Fruit fly (Drosophila melanogaster) whole organism, embryonic: ENCODE results near the gene CG46427.

ENCODE experiments used
- Antp ChIP-seq: fragments of 200-800 bp; sonication (Bioruptor generic); optimal IDR thresholded peaks from 3 replicates; lab custom pipeline; 2016; ENCODE audit warnings: missing biosample characterization, missing genetic modification characterization
- Atf3 ChIP-seq: fragments of 200-800 bp; sonication (Bioruptor generic); optimal IDR thresholded peaks from 3 replicates; lab custom pipeline; 2016; ENCODE audit warnings: missing biosample characterization, missing genetic modification characterization
- B-H1 ChIP-seq: fragments of 200-800 bp; sonication (Bioruptor generic); IDR thresholded peaks from 3 replicates; pipeline ENCODE4 v1.3.6; 2022; ENCODE audit warnings: missing biosample characterization, missing genetic modification characterization
- CG10147 ChIP-seq: fragments of 200-800 bp; sonication (Bioruptor generic); optimal IDR thresholded peaks from 2 replicates; lab custom pipeline; 2019; ENCODE audit warnings: missing biosample characterization, mild to moderate bottlenecking, missing genetic modification characterization, moderate library complexity
- CG14441 ChIP-seq: fragments of 200-800 bp; sonication (Bioruptor generic); IDR thresholded peaks from 2 replicates; pipeline ENCODE4 v1.3.6; 2022; ENCODE audit warnings: missing biosample characterization, missing genetic modification characterization
- CG16813 ChIP-seq: fragments of 200-800 bp; sonication (Bioruptor generic); IDR thresholded peaks from 3 replicates; pipeline ENCODE4 v1.3.6; 2022; ENCODE audit warnings: missing biosample characterization, missing genetic modification characterization; ENCODE audit not compliant: partially characterized antibody
- CG17361 ChIP-seq: fragments of 200-800 bp; sonication (Bioruptor generic); IDR thresholded peaks from 3 replicates; pipeline ENCODE4 v1.3.6; 2022; ENCODE audit warnings: missing biosample characterization, missing genetic modification characterization
- CG18262 ChIP-seq: fragments of 200-800 bp; optimal IDR thresholded peaks from 3 replicates; lab custom pipeline; 2019; ENCODE audit warnings: missing biosample characterization, mild to moderate bottlenecking, missing genetic modification characterization, moderate library complexity
- CG2678 ChIP-seq: fragments of 200-800 bp; sonication (Bioruptor generic); optimal IDR thresholded peaks from 3 replicates; lab custom pipeline; 2019; ENCODE audit warnings: missing biosample characterization, mild to moderate bottlenecking, missing genetic modification characterization, moderate library complexity
- CG30403 ChIP-seq: fragments of 200-800 bp; sonication (Bioruptor generic); optimal IDR thresholded peaks from 3 replicates; lab custom pipeline; 2016; ENCODE audit warnings: missing biosample characterization, missing genetic modification characterization
- CG33557 ChIP-seq: fragments of 200-800 bp; sonication (Bioruptor generic); optimal IDR thresholded peaks from 2 replicates; lab custom pipeline; 2019; ENCODE audit warnings: missing biosample characterization, mild to moderate bottlenecking, missing genetic modification characterization, moderate library complexity
- CG34376 ChIP-seq: fragments of 200-800 bp; sonication (Bioruptor generic); optimal IDR thresholded peaks from 2 replicates; lab custom pipeline; 2018; ENCODE audit warnings: missing biosample characterization, mild to moderate bottlenecking, missing genetic modification characterization
- CG4820 ChIP-seq: fragments of 200-800 bp; sonication (Bioruptor generic); optimal IDR thresholded peaks from 3 replicates; lab custom pipeline; 2016; ENCODE audit warnings: missing biosample characterization, missing genetic modification characterization
- CG7963 ChIP-seq: fragments of 200-800 bp; sonication (Bioruptor generic); IDR thresholded peaks from 3 replicates; pipeline ENCODE4 v1.3.6; 2022; ENCODE audit warnings: missing biosample characterization, missing genetic modification characterization; ENCODE audit not compliant: partially characterized antibody
- CG9437 ChIP-seq: fragments of 200-800 bp; sonication (Bioruptor generic); optimal IDR thresholded peaks from 2 replicates; lab custom pipeline; 2018; ENCODE audit warnings: missing biosample characterization, mild to moderate bottlenecking, missing genetic modification characterization
- CG9727 ChIP-seq: fragments of 200-800 bp; sonication (Bioruptor generic); optimal IDR thresholded peaks from 3 replicates; lab custom pipeline; 2017; ENCODE audit warnings: missing biosample characterization, mild to moderate bottlenecking, missing genetic modification characterization
- CG9932 ChIP-seq: fragments of 200-800 bp; sonication (Bioruptor generic); IDR thresholded peaks from 2 replicates; pipeline ENCODE4 v1.3.6; 2022; ENCODE audit warnings: missing biosample characterization, missing genetic modification characterization
- Chrac-16 ChIP-seq: fragments of 200-800 bp; sonication (Bioruptor generic); optimal IDR thresholded peaks from 3 replicates; lab custom pipeline; 2016; ENCODE audit warnings: missing biosample characterization, missing genetic modification characterization
- Dip3 ChIP-seq: fragments of 200-800 bp; sonication (Bioruptor generic); optimal IDR thresholded peaks from 3 replicates; lab custom pipeline; 2016; ENCODE audit warnings: missing biosample characterization, missing genetic modification characterization
- Drgx ChIP-seq: fragments of 200-800 bp; sonication (Bioruptor generic); IDR thresholded peaks from 2 replicates; pipeline ENCODE4 v1.3.6; 2022; ENCODE audit warnings: missing biosample characterization, missing genetic modification characterization
- E2f1 ChIP-seq: fragments of 200-800 bp; sonication (Bioruptor generic); IDR thresholded peaks from 2 replicates; pipeline ENCODE4 v1.3.6; 2022; ENCODE audit warnings: missing biosample characterization, missing genetic modification characterization
- Ets65A ChIP-seq: fragments of 200-800 bp; sonication (Bioruptor generic); peaks from one replicate; lab custom pipeline; 2016; ENCODE audit warnings: missing biosample characterization, missing genetic modification characterization
- H15 ChIP-seq: fragments of 200-800 bp; sonication (Bioruptor generic); IDR thresholded peaks from 3 replicates; pipeline ENCODE4 v1.3.6; 2022; ENCODE audit warnings: missing biosample characterization, missing genetic modification characterization
- HLH4C ChIP-seq: fragments of 200-800 bp; sonication (Bioruptor generic); IDR thresholded peaks from 3 replicates; pipeline ENCODE4 v1.3.6; 2022; ENCODE audit warnings: missing biosample characterization, missing genetic modification characterization; ENCODE audit not compliant: partially characterized antibody
- Optix ChIP-seq: fragments of 200-800 bp; sonication (Bioruptor generic); IDR thresholded peaks from 3 replicates; pipeline ENCODE4 v1.3.6; 2022; ENCODE audit warnings: missing biosample characterization, missing genetic modification characterization
- amos ChIP-seq: fragments of 200-800 bp; sonication (Bioruptor generic); IDR thresholded peaks from 2 replicates; pipeline ENCODE4 v1.3.6; 2022; ENCODE audit warnings: missing biosample characterization, missing genetic modification characterization; ENCODE audit not compliant: partially characterized antibody
- croc ChIP-seq: fragments of 200-800 bp; sonication (Bioruptor generic); conservative IDR thresholded peaks from 3 replicates; pipeline ENCODE4 v1.3.6; 2022; ENCODE audit warnings: missing biosample characterization, missing genetic modification characterization
- dysf ChIP-seq: fragments of 200-800 bp; sonication (Bioruptor generic); IDR thresholded peaks from 3 replicates; pipeline ENCODE4 v1.3.6; 2022; ENCODE audit warnings: missing biosample characterization, missing genetic modification characterization
- emc ChIP-seq: fragments of 200-800 bp; sonication (Bioruptor generic); optimal IDR thresholded peaks from 2 replicates; lab custom pipeline; 2016; ENCODE audit warnings: missing biosample characterization, missing genetic modification characterization
- exex ChIP-seq: fragments of 200-800 bp; sonication (Bioruptor generic); optimal IDR thresholded peaks from 4 replicates; lab custom pipeline; 2018; ENCODE audit warnings: missing biosample characterization, mild to moderate bottlenecking, missing genetic modification characterization, moderate library complexity
- fd3F ChIP-seq: fragments of 200-800 bp; sonication (Bioruptor generic); optimal IDR thresholded peaks from 2 replicates; lab custom pipeline; 2018; ENCODE audit warnings: missing biosample characterization, mild to moderate bottlenecking, missing genetic modification characterization, moderate library complexity
- fd96Cb ChIP-seq: fragments of 200-800 bp; sonication (Bioruptor generic); optimal IDR thresholded peaks from 2 replicates; lab custom pipeline; 2018; ENCODE audit warnings: missing biosample characterization, mild to moderate bottlenecking, missing genetic modification characterization, moderate library complexity
- her ChIP-seq: fragments of 200-800 bp; sonication (Bioruptor generic); optimal IDR thresholded peaks from 2 replicates; lab custom pipeline; 2016; ENCODE audit warnings: missing biosample characterization, missing genetic modification characterization
- lbe ChIP-seq: fragments of 200-800 bp; sonication (Bioruptor generic); optimal IDR thresholded peaks from 2 replicates; lab custom pipeline; 2016; ENCODE audit warnings: missing biosample characterization, mild to moderate bottlenecking, missing genetic modification characterization
- lov ChIP-seq, 2 experiments: fragments of 200-800 bp in 1 of 2; fragments of >200 bp in 1 of 2; sonication (Bioruptor generic) in 1 of 2; IDR thresholded peaks in 1 of 2; optimal IDR thresholded peaks in 1 of 2; 2 replicates in 1 of 2; 3 replicates in 1 of 2; pipeline versions ENCODE4 v1.3.6 to Lab custom; 2017 to 2022; ENCODE audit warnings: missing biosample characterization in 1 of 2, missing genetic modification characterization in 1 of 2
- mirr ChIP-seq: fragments of 200-800 bp; sonication (Bioruptor generic); optimal IDR thresholded peaks from 3 replicates; lab custom pipeline; 2018; ENCODE audit warnings: missing biosample characterization, mild to moderate bottlenecking, missing genetic modification characterization
- nerfin-2 ChIP-seq: fragments of 200-800 bp; sonication (Bioruptor generic); IDR thresholded peaks from 2 replicates; pipeline ENCODE4 v1.3.6; 2022; ENCODE audit warnings: missing biosample characterization, missing genetic modification characterization; ENCODE audit not compliant: partially characterized antibody
- nmo ChIP-seq: fragments of 200-800 bp; sonication (Bioruptor generic); optimal IDR thresholded peaks from 2 replicates; lab custom pipeline; 2018; ENCODE audit warnings: missing biosample characterization, mild to moderate bottlenecking, missing genetic modification characterization, moderate library complexity
- ranshi ChIP-seq: fragments of 200-800 bp; sonication (Bioruptor generic); IDR thresholded peaks from 2 replicates; pipeline ENCODE4 v1.3.6; 2022; ENCODE audit warnings: missing biosample characterization, missing genetic modification characterization
- sc ChIP-seq, 3 experiments: fragments of >200 bp in 2 of 3; fragments of 200-800 bp in 1 of 3; sonication (Bioruptor generic) in 1 of 3; optimal IDR thresholded peaks; 2 replicates in 2 of 3; 3 replicates in 1 of 3; lab custom pipeline; 2017; ENCODE audit warnings: mild to moderate bottlenecking in 1 of 3, missing biosample characterization in 1 of 3, missing genetic modification characterization in 1 of 3, missing genetic modification reagents in 1 of 3
- scrt ChIP-seq: fragments of 200-800 bp; sonication (Bioruptor generic); optimal IDR thresholded peaks from 2 replicates; lab custom pipeline; 2018; ENCODE audit warnings: missing biosample characterization, mild to moderate bottlenecking, missing genetic modification characterization, moderate library complexity
- tin ChIP-seq: fragments of 200-800 bp; sonication (Bioruptor generic); optimal IDR thresholded peaks from 3 replicates; lab custom pipeline; 2016; ENCODE audit warnings: missing biosample characterization, missing genetic modification characterization
- vfl ChIP-seq: fragments of 200-800 bp; sonication (Bioruptor generic); optimal IDR thresholded peaks from 2 replicates; lab custom pipeline; 2016; ENCODE audit warnings: missing biosample characterization, missing genetic modification characterization

CG46427 gene

DNA sequence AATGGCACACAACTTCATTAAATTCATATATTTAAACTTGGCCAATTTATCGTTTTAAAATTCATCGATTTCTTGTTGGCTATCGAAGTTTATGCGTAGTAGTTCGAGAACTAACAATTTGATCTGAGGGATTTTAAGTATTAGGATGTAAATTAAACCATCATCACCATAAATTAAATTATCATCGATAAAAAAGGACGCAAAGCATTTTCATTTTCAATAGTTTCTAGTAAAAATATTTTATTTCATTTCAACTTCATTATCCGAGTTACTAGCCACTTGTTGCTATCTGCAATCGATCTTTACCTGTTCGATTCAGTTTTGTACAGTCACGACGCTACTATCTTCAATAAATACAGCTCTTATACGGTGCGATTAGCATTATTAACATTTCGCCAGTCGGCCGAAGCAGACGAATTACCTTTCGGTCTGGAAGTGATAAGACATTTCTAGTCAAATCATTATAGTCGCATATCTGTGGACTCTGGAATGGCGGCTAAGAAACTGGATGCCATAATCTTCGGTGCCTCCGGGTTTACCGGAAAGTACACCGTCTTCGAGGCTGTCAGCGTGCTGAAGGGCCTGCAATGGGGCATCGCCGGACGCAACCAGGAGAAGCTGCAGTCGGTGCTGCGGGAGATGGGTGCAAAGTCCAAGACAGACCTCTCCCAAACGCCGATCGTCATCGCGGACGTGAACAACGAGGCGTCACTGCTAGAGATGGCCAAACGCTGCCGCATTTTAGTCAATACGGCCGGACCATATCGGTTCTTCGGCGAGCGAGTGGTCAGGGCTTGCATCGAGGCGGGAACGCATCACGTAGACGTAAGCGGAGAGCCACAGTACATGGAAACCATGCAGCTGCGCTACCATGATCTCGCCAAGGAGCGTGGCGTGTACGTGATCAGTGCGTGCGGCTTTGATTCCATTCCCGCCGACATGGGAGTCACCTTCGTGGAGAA, 32.4 kb downstream of the CG46427 start, which contains the start of gene CG5167 (continued):
- no peak for TF ChIP-seq sc (optimal IDR thresholded peaks at IDR 0.05; lab: Kevin White, UChicago)
- no peak for TF ChIP-seq sc (GFP tag; optimal IDR thresholded peaks at IDR 0.05; lab: Kevin White, UChicago)
- TF ChIP-seq nmo (GFP tag; lab: Kevin White, UChicago) = peak; percentile 22
- TF ChIP-seq exex (tag; lab: Kevin White, UChicago) = peak; percentile 89
- TF ChIP-seq ranshi (GFP tag; lab: Robert Waterston, UW) = no peak
- peak; percentile 58 for TF ChIP-seq CG18262 (tag; lab: Kevin White, UChicago)
- TF ChIP-seq Drgx = peak; percentile 54; the same call in 1 of the 2 replicates
- TF ChIP-seq CG34376 (GFP tag; lab: Kevin White, UChicago) = peak; percentile 76
- peak; percentile 35 for TF ChIP-seq Chrac-16 (GFP tag; lab: Kevin White, UChicago)
- peak; percentile 38; the same call in 1 of the 3 replicates for TF ChIP-seq CG17361 (GFP tag; lab: Robert Waterston, UW)
- no peak for TF ChIP-seq CG14441
- TF ChIP-seq emc (GFP tag; lab: Kevin White, UChicago) = no peak
- TF ChIP-seq Atf3 = no peak
- TF ChIP-seq B-H1 (GFP tag; lab: Robert Waterston, UW) = peak; percentile 11; the same call in 1 of the 3 replicates
- TF ChIP-seq E2f1 (GFP tag; lab: Robert Waterston, UW) = no peak
- TF ChIP-seq fd3F (GFP tag; lab: Kevin White, UChicago) = peak; percentile 3
- TF ChIP-seq CG2678 (tag; lab: Kevin White, UChicago) = peak; percentile 61
- peak; percentile 34 for TF ChIP-seq CG30403 (GFP tag; lab: Kevin White, UChicago)
- peak; percentile 7; the same call in 1 of the 2 replicates for TF ChIP-seq amos (GFP tag; lab: Robert Waterston, UW)
- TF ChIP-seq H15 (GFP tag; lab: Robert Waterston, UW) = no peak
- TF ChIP-seq CG9437 = peak; percentile 85
- TF ChIP-seq scrt = peak; percentile 27
- TF ChIP-seq fd96Cb (tag; lab: Kevin White, UChicago) = peak; percentile 9
- 0 out of 3 replicates have a peak, but pooled peaks have one; percentile 8 for TF ChIP-seq CG16813 (GFP tag; lab: Robert Waterston, UW)
- TF ChIP-seq Optix (GFP tag; lab: Robert Waterston, UW) = no peak
- peak; percentile 25 for TF ChIP-seq CG10147 (GFP tag; lab: Kevin White, UChicago)
- TF ChIP-seq CG33557 (GFP tag; lab: Kevin White, UChicago) = peak; percentile 19
- peak; percentile 39; the same call in 2 of the 3 replicates for TF ChIP-seq HLH4C (GFP tag; lab: Robert Waterston, UW)
- peak; percentile 18 for TF ChIP-seq tin (GFP tag; lab: Kevin White, UChicago)
- TF ChIP-seq Dip3 (GFP tag; lab: Kevin White, UChicago) = peak; percentile 7
- no peak for TF ChIP-seq CG9932 (GFP tag; lab: Robert Waterston, UW)
- TF ChIP-seq croc (GFP tag; lab: Robert Waterston, UW) = no peak
- peak; percentile 12 for TF ChIP-seq lbe (GFP tag; lab: Kevin White, UChicago)
- no peak for TF ChIP-seq vfl (GFP tag; lab: Kevin White, UChicago)
- TF ChIP-seq mirr (GFP tag; lab: Kevin White, UChicago) = peak; percentile 54
- peak; percentile 44 for TF ChIP-seq Ets65A (GFP tag; lab: Kevin White, UChicago)
- TF ChIP-seq nerfin-2 = peak; percentile 23; the same call in 1 of the 2 replicates
- 0 out of 3 replicates have a peak, but pooled peaks have one; percentile 22 for TF ChIP-seq dysf (GFP tag; lab: Robert Waterston, UW)
- TF ChIP-seq lov (optimal IDR thresholded peaks at IDR 0.05; lab: Kevin White, UChicago) = no peak
- TF ChIP-seq lov (GFP tag; IDR thresholded peaks at IDR 0.05; lab: Robert Waterston, UW) = no peak
- TF ChIP-seq Antp = no peak
- TF ChIP-seq her (GFP tag; lab: Kevin White, UChicago) = no peak
- no peak for TF ChIP-seq CG7963 (GFP tag; lab: Robert Waterston, UW)
- peak; percentile 99 for TF ChIP-seq CG4820 (GFP tag; lab: Kevin White, UChicago)
- peak; percentile 59 for TF ChIP-seq CG9727 (GFP tag; lab: Kevin White, UChicago)
